Worm (Caenorhabditis elegans) whole organism, early embryonic: ENCODE measurements around the gene twk-18.
A peak's percentile ranks its signal among the peaks of the same experiment; 100 is the strongest.

ENCODE experiments used
- B0310.2 ChIP-seq: sonication (generic microtip); optimal IDR thresholded peaks from 2 replicates; lab custom pipeline; 2016; ENCODE audit warnings: mild to moderate bottlenecking, missing genetic modification characterization, missing compliant biosample characterization
- F13C5.2 ChIP-seq: sonication (generic microtip); optimal IDR thresholded peaks from 2 replicates; lab custom pipeline; 2017; ENCODE audit warnings: mild to moderate bottlenecking, missing genetic modification characterization, inconsistent platforms, missing compliant biosample characterization
- aly-1 ChIP-seq: sonication (generic microtip); optimal IDR thresholded peaks from 2 replicates; lab custom pipeline; 2016; ENCODE audit warnings: missing genetic modification characterization, missing compliant biosample characterization
- ama-1 ChIP-seq: fragments of 150-350 bp; optimal IDR thresholded peaks from 2 replicates; lab custom pipeline; 2014
- ceh-13 ChIP-seq: fragments of 200-800 bp; sonication (Bioruptor generic); optimal IDR thresholded peaks from 2 replicates; lab custom pipeline; 2018; ENCODE audit warnings: mild to moderate bottlenecking, missing genetic modification characterization, missing compliant biosample characterization
- ceh-36 ChIP-seq: sonication (generic microtip); optimal IDR thresholded peaks from 2 replicates; lab custom pipeline; 2016; ENCODE audit warnings: missing genetic modification characterization, inconsistent platforms, missing compliant biosample characterization
- ets-7 ChIP-seq: sonication (generic microtip); optimal IDR thresholded peaks from 2 replicates; lab custom pipeline; 2016; ENCODE audit warnings: missing genotype, missing genetic modification characterization, missing compliant biosample characterization
- flt-1 ChIP-seq: fragments of 200-800 bp; sonication (Bioruptor generic); IDR thresholded peaks from 2 replicates; pipeline ENCODE4 v1.3.6; 2022; ENCODE audit warnings: missing genetic modification characterization, missing compliant biosample characterization
- hmbx-1 ChIP-seq: sonication (generic microtip); optimal IDR thresholded peaks from 2 replicates; lab custom pipeline; 2016; ENCODE audit warnings: mild to moderate bottlenecking, missing genetic modification characterization, missing compliant biosample characterization
- hmg-4 ChIP-seq: fragments of 200-800 bp; sonication (Bioruptor generic); optimal IDR thresholded peaks from 2 replicates; lab custom pipeline; 2018; ENCODE audit warnings: mild to moderate bottlenecking, missing genetic modification characterization, missing compliant biosample characterization
- hnd-1 ChIP-seq: sonication (generic microtip); optimal IDR thresholded peaks from 2 replicates; lab custom pipeline; 2016; ENCODE audit warnings: missing genetic modification characterization, missing compliant biosample characterization
- pes-1 ChIP-seq: fragments of 200-800 bp; sonication (Bioruptor generic); IDR thresholded peaks from 2 replicates; pipeline ENCODE4 v1.3.6; 2022; ENCODE audit warnings: missing genetic modification reagents, missing genetic modification characterization, missing compliant biosample characterization
- scrt-1 ChIP-seq: fragments of 200-800 bp; sonication (Bioruptor generic); IDR thresholded peaks from 2 replicates; pipeline ENCODE4 v1.3.6; 2022; ENCODE audit warnings: missing genetic modification characterization, missing compliant biosample characterization
- sea-1 ChIP-seq: fragments of 200-800 bp; sonication (Bioruptor generic); conservative IDR thresholded peaks from 2 replicates; pipeline ENCODE4 v1.3.6; 2022; ENCODE audit warnings: missing genetic modification characterization, missing compliant biosample characterization
- tbx-11 ChIP-seq: fragments of 200-800 bp; sonication (Bioruptor generic); IDR thresholded peaks from 2 replicates; pipeline ENCODE4 v1.3.6; 2022; ENCODE audit warnings: missing genetic modification characterization, missing compliant biosample characterization
- tbx-37 ChIP-seq: fragments of 200-800 bp; sonication (Bioruptor generic); conservative IDR thresholded peaks from 2 replicates; pipeline ENCODE4 v1.3.6; 2022; ENCODE audit warnings: missing genetic modification reagents, missing genetic modification characterization, missing compliant biosample characterization
- tra-4 ChIP-seq: sonication (generic microtip); optimal IDR thresholded peaks from 2 replicates; lab custom pipeline; 2017; ENCODE audit warnings: missing genetic modification characterization, missing compliant biosample characterization

Gene twk-18

ce11 chrX:8986452-8986851, 1.5 kb upstream of the twk-18 start:
- TF ChIP-seq B0310.2 (tag; lab: Kevin White, UChicago), result no peak
- TF ChIP-seq F13C5.2, result no peak
- TF ChIP-seq hmbx-1, result no peak
- no peak for TF ChIP-seq scrt-1 (GFP tag; lab: Robert Waterston, UW)
- no peak for TF ChIP-seq hmg-4 (GFP tag; lab: Kevin White, UChicago)
- no peak for TF ChIP-seq tra-4

ce11 chrX:8991856-8992456, 4.0 kb downstream of the twk-18 start, which contains the start of gene C24A3.4:
TSS of gene C24A3.4 (plus strand) at chrX:8992406.
- TF ChIP-seq tbx-11 (GFP tag; lab: Robert Waterston, UW) (no peak), hmbx-1 (no peak), ama-1 (lab: Kevin White, UChicago) (no peak), ceh-13 (no peak), F13C5.2 (no peak), B0310.2 (tag; lab: Kevin White, UChicago) (no peak), scrt-1 (GFP tag; lab: Robert Waterston, UW) (no peak), tra-4 (no peak)

ce11 chrX:8995527-8995946, 7.6 kb downstream of the twk-18 start:
- TF ChIP-seq B0310.2 (tag; lab: Kevin White, UChicago) (no peak), hmbx-1 (no peak), pes-1 (no peak), hmg-4 (GFP tag; lab: Kevin White, UChicago) (peak; percentile 22), F13C5.2 (peak; percentile 32)

DNA sequence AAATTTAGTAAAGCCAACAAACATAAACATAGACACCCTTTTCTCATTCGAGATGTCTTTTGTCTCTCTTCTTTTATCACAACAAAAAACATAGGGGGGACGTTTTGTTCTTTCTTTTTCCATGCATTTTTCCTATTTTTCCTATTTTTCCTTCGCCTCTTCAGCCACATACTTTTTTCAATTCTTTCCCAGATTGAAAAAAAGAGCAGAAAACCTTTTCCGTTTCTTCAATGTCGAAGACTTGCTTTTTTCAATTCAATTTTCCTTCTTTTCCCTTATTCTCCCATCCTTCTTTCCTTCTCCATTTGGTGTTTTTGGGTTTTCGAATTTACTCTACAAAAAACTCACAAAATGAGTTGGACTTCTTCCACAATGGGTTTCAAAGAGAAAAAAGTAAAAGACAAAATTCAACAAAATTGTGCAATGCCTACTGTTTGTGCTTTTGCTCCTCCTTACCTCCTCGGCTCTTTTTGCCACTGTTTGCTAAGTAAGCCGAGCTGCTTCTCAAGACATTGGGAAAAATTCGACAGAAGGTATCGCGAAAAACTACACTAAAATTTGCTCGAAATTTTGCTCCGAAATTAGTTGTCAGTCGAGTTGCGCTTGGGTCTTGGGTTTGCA, 8.7 kb downstream of the twk-18 start:
- TF ChIP-seq ceh-36 (tag; lab: Kevin White, UChicago), result no peak
- no peak for TF ChIP-seq tbx-37 (GFP tag; lab: Robert Waterston, UW)
- no peak for TF ChIP-seq ets-7
- TF ChIP-seq sea-1 (GFP tag; lab: Robert Waterston, UW), result no peak
- TF ChIP-seq pes-1, result no peak
- no peak for TF ChIP-seq tra-4
- no peak for TF ChIP-seq hnd-1 (tag; lab: Kevin White, UChicago)
- TF ChIP-seq scrt-1 (GFP tag; lab: Robert Waterston, UW), result no peak
- TF ChIP-seq flt-1 (GFP tag; lab: Robert Waterston, UW), result no peak
- no peak for TF ChIP-seq B0310.2 (tag; lab: Kevin White, UChicago)

DNA sequence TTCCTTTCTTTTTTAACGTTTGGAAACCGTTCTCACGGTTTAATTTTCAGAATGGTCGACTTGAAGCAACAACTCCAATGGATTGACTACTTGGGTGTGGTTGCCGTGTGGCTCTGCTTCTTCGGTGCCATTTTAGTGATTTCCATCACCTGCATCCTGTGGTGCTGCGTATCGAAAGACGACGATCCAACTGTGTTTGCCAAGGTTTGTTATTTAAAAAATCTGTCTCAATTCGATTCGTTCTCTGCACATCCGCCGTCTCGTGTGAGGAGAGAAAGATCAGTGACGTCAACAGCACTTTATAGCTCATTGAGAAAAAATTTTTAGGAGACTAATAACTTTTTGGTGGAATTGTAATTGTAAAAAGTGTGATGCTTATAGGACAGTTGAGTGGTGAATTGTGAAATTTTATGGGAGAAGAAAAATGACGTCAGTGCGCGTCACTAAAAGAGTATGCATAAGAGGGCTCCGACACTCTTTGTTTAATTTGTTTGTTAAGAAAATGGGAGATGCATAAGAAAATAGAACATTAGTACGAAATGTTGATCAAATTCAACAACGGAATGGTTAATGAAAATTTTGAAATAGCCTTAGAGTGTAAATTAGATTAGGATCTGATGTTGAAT, 9.6 kb downstream of the twk-18 start, which contains the start of gene C24A3.2:
TSS of gene C24A3.2 (plus strand) at position 51 of the 626 bp plus-strand sequence.
- TF ChIP-seq ets-7 (no peak), flt-1 (GFP tag; lab: Robert Waterston, UW) (no peak), ceh-36 (tag; lab: Kevin White, UChicago) (no peak), hnd-1 (tag; lab: Kevin White, UChicago) (no peak), sea-1 (GFP tag; lab: Robert Waterston, UW) (no peak), ceh-13 (no peak), F13C5.2 (no peak), hmg-4 (GFP tag; lab: Kevin White, UChicago) (no peak), ama-1 (lab: Kevin White, UChicago) (no peak), pes-1 (no peak), tbx-11 (GFP tag; lab: Robert Waterston, UW) (no peak), tra-4 (no peak), hmbx-1 (no peak), B0310.2 (tag; lab: Kevin White, UChicago) (no peak), scrt-1 (GFP tag; lab: Robert Waterston, UW) (no peak), aly-1 (tag; lab: Kevin White, UChicago) (no peak), tbx-37 (GFP tag; lab: Robert Waterston, UW) (no peak)

DNA sequence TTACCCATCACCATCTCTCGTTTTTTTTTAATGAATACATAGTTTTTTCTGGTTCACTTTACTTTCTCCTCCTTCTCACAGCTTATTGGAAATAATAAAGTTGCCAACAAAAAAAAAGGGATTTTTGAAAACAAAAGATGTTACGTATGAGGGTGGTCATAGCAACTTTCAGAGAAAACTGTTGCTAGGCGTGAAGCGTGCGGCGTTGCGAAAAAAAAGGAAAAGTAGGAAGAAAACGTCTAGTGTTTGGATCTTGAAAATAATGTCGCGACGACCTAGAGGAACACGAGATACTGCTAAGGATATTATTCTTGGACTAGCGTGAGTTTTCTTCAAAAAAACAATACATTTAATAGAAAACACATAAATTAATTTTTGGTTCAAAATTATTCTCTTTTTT, 10.9 kb downstream of the twk-18 start, which contains the start of gene C24A3.1:
TSS of gene C24A3.1 (plus strand) at position 263 of the 400 bp plus-strand sequence.
- TF ChIP-seq sea-1 (GFP tag; lab: Robert Waterston, UW), result no peak
- TF ChIP-seq ceh-36 (tag; lab: Kevin White, UChicago), result no peak
- no peak for TF ChIP-seq tbx-37 (GFP tag; lab: Robert Waterston, UW)
- no peak for TF ChIP-seq ama-1 (lab: Kevin White, UChicago)
- no peak for TF ChIP-seq tra-4
- TF ChIP-seq hnd-1 (tag; lab: Kevin White, UChicago), result no peak
- TF ChIP-seq ets-7, result no peak

DNA sequence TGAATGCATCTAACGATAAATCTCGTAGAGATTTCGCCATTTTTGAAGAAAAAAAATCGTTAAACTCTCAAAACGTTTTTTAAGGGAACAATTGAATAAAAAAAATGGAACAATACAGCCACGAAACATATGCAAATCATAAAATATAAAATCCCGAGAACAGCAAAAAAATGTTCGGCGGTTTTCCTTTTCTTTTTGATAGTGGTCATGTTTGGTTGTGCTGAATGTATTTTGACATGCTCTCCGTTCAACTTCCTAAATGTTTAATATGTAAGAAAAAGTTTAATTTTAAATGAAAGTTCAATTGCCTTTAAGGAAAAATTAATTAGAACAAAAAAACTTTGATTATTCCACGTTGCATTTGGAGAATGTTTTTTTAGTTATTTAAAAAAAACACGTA, 22.5 kb downstream of the twk-18 start, which contains the start of gene C24A3.9:
TSS of gene C24A3.9 (minus strand) at position 101 of the 400 bp plus-strand sequence.
- no peak for TF ChIP-seq aly-1 (tag; lab: Kevin White, UChicago)
- no peak for TF ChIP-seq ama-1 (lab: Kevin White, UChicago)
- TF ChIP-seq B0310.2 (tag; lab: Kevin White, UChicago), result no peak
- no peak for TF ChIP-seq ets-7
- TF ChIP-seq pes-1, result no peak
- TF ChIP-seq tbx-11 (GFP tag; lab: Robert Waterston, UW), result no peak
- no peak for TF ChIP-seq scrt-1 (GFP tag; lab: Robert Waterston, UW)
- no peak for TF ChIP-seq hnd-1 (tag; lab: Kevin White, UChicago)
- no peak for TF ChIP-seq flt-1 (GFP tag; lab: Robert Waterston, UW)
- no peak for TF ChIP-seq sea-1 (GFP tag; lab: Robert Waterston, UW)

DNA sequence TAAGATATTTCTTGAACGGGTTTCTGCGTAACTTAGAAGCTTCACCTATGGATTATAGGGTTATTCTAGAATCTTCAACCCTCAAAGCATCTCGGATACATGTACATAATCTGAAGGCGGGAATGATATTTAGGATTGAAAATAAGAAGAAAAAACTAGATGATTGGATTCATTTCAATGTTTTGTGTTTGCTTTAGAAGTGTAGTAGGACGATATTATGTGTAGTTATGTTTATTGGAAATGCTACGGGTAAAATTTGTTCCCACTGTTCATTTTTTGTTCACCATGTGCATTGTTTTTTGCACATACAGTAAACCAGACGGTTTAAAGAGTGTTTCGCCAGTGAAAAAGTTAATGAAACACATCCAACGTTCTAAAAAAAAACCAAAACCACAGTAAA, 23.5 kb downstream of the twk-18 start:
- TF ChIP-seq ama-1 (lab: Kevin White, UChicago) (no peak), F13C5.2 (no peak), ceh-13 (no peak), hmbx-1 (no peak), hnd-1 (tag; lab: Kevin White, UChicago) (no peak), sea-1 (GFP tag; lab: Robert Waterston, UW) (no peak), ets-7 (no peak), aly-1 (tag; lab: Kevin White, UChicago) (no peak), tbx-11 (GFP tag; lab: Robert Waterston, UW) (no peak), ceh-36 (tag; lab: Kevin White, UChicago) (no peak), hmg-4 (GFP tag; lab: Kevin White, UChicago) (no peak), B0310.2 (tag; lab: Kevin White, UChicago) (no peak), tra-4 (no peak), flt-1 (GFP tag; lab: Robert Waterston, UW) (no peak), pes-1 (no peak), tbx-37 (GFP tag; lab: Robert Waterston, UW) (no peak)
